Worm (Caenorhabditis elegans) whole organism, early embryonic: ENCODE data around the gene ymel-1.
A peak's percentile ranks its signal among the peaks of the same experiment; 100 is the strongest.
"Not testable (repeated sequence)": the region's sequence is repeated elsewhere in the genome, so short reads cannot be mapped to it uniquely, and the experiment has no call there.

Experiments
- aly-1 ChIP-seq: sonication (generic microtip); optimal IDR thresholded peaks from 2 replicates; lab custom pipeline; 2016; ENCODE audit warnings: missing genetic modification characterization, missing compliant biosample characterization
- ama-1 ChIP-seq: fragments of 150-350 bp; optimal IDR thresholded peaks from 2 replicates; lab custom pipeline; 2014
- ceh-13 ChIP-seq: fragments of 200-800 bp; sonication (Bioruptor generic); optimal IDR thresholded peaks from 2 replicates; lab custom pipeline; 2018; ENCODE audit warnings: mild to moderate bottlenecking, missing genetic modification characterization, missing compliant biosample characterization
- ceh-36 ChIP-seq: sonication (generic microtip); optimal IDR thresholded peaks from 2 replicates; lab custom pipeline; 2016; ENCODE audit warnings: missing genetic modification characterization, inconsistent platforms, missing compliant biosample characterization
- ets-7 ChIP-seq: sonication (generic microtip); optimal IDR thresholded peaks from 2 replicates; lab custom pipeline; 2016; ENCODE audit warnings: missing genotype, missing genetic modification characterization, missing compliant biosample characterization
- flt-1 ChIP-seq: fragments of 200-800 bp; sonication (Bioruptor generic); IDR thresholded peaks from 2 replicates; pipeline ENCODE4 v1.3.6; 2022; ENCODE audit warnings: missing genetic modification characterization, missing compliant biosample characterization
- hmbx-1 ChIP-seq: sonication (generic microtip); optimal IDR thresholded peaks from 2 replicates; lab custom pipeline; 2016; ENCODE audit warnings: mild to moderate bottlenecking, missing genetic modification characterization, missing compliant biosample characterization
- pes-1 ChIP-seq: fragments of 200-800 bp; sonication (Bioruptor generic); IDR thresholded peaks from 2 replicates; pipeline ENCODE4 v1.3.6; 2022; ENCODE audit warnings: missing genetic modification reagents, missing genetic modification characterization, missing compliant biosample characterization
- scrt-1 ChIP-seq: fragments of 200-800 bp; sonication (Bioruptor generic); IDR thresholded peaks from 2 replicates; pipeline ENCODE4 v1.3.6; 2022; ENCODE audit warnings: missing genetic modification characterization, missing compliant biosample characterization
- tbx-11 ChIP-seq: fragments of 200-800 bp; sonication (Bioruptor generic); IDR thresholded peaks from 2 replicates; pipeline ENCODE4 v1.3.6; 2022; ENCODE audit warnings: missing genetic modification characterization, missing compliant biosample characterization
- tra-4 ChIP-seq: sonication (generic microtip); optimal IDR thresholded peaks from 2 replicates; lab custom pipeline; 2017; ENCODE audit warnings: missing genetic modification characterization, missing compliant biosample characterization

DNA sequence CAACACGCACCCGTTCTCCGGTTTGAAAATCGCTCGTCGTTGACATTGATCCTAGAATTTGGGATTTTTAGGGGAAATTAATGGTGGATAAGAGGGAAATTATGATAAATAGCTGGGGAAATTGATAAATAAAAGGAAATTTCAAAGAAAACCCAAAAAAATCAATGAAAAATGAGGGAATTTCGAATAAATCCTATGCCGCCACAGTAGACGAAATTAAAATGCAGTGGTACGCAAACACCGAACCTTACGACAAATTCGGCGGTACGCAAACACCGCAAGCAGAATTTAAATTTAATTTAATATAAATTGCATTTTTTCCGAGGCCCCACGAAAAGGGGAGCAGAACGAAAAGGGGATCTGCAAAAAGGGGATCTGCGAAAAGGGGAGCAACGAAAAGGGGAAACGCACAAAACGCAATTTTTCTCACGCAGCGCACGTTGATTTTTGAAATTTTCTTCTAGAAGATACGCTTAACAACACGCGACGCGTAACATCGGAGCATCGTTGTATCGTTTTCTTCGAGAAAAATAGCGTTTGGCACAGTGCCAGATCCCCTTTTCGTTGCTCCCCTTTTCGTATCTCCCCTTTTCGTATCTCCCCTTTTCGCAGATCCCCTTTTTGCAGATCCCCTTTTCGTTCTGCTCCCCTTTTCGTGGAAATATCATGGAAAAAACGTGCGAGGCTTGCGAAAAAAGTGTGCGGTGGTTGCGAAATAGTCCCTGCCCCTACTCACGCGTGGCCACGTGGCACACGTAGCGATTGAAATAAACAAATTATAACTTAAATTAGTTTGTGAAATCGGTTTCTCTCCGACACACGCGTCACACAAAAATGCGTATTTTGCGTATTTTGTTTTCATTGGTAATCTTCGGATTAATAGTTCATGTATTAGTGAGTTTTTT is 20.3 kb downstream of the ymel-1 start, which contains the start of the genes smrd-1 and enu-3.1:
- TF ChIP-seq ama-1 (lab: Kevin White, UChicago); ceh-36; tra-4; flt-1; ceh-13; ets-7 (tag; lab: Kevin White, UChicago); hmbx-1 (tag; lab: Kevin White, UChicago); aly-1 (tag; lab: Kevin White, UChicago); tbx-11: not testable (repeated sequence)
- TF ChIP-seq scrt-1 (peak; percentile 37; the same call in 1 of the 2 replicates), pes-1 (GFP tag; lab: Robert Waterston, UW) (peak; percentile 57; the same call in 1 of the 2 replicates)
